Worm (Caenorhabditis elegans): ENCODE results near the gene Y71H2AL.4.

ce11 chrIII:2651519-2651918, 34.7 kb upstream of the Y71H2AL.4 start:
- no peak for TF ChIP-seq ZK546.5 (tag; optimal IDR thresholded peaks at IDR 0.05)
- no peak for TF ChIP-seq ztf-11 (tag; optimal IDR thresholded peaks at IDR 0.05)
- no peak for TF ChIP-seq pha-4 (tag; optimal IDR thresholded peaks at IDR 0.05)
- TF ChIP-seq tbx-2 (tag; optimal IDR thresholded peaks at IDR 0.05) = no peak
- TF ChIP-seq ztf-4 (tag; optimal IDR thresholded peaks at IDR 0.05) = no peak
- no peak for TF ChIP-seq aly-2 (tag; optimal IDR thresholded peaks at IDR 0.05)
- TF ChIP-seq zag-1 (tag; optimal IDR thresholded peaks at IDR 0.05) = no peak
- no peak for TF ChIP-seq nhr-11 (tag; optimal IDR thresholded peaks at IDR 0.05)

Measured in whole organism, L3 larva.